Fruit fly (Drosophila melanogaster) whole organism, embryonic: ENCODE results near the gene tbc.

Experiments
- CG11085 ChIP-seq: fragments of 200-800 bp; sonication (Bioruptor generic); IDR thresholded peaks from 2 replicates; pipeline ENCODE4 v1.3.6; 2022; ENCODE audit warnings: missing biosample characterization, missing genetic modification characterization
- CG12071 ChIP-seq: fragments of 200-800 bp; sonication (Bioruptor generic); optimal IDR thresholded peaks from 3 replicates; lab custom pipeline; 2018; ENCODE audit warnings: missing biosample characterization, mild to moderate bottlenecking, missing genetic modification characterization
- CG12104 ChIP-seq: fragments of 200-800 bp; sonication (Bioruptor generic); optimal IDR thresholded peaks from 3 replicates; lab custom pipeline; 2016; ENCODE audit warnings: missing biosample characterization, missing genetic modification characterization
- CG13296 ChIP-seq: fragments of 200-800 bp; sonication (Bioruptor generic); optimal IDR thresholded peaks from 3 replicates; lab custom pipeline; 2018; ENCODE audit warnings: missing biosample characterization, mild to moderate bottlenecking, missing genetic modification characterization
- CG13775 ChIP-seq: fragments of 200-800 bp; sonication (Bioruptor generic); optimal IDR thresholded peaks from 3 replicates; lab custom pipeline; 2017; ENCODE audit warnings: missing biosample characterization, mild to moderate bottlenecking, missing genetic modification characterization
- CG16815 ChIP-seq: fragments of 200-800 bp; sonication (Bioruptor generic); optimal IDR thresholded peaks from 3 replicates; lab custom pipeline; 2017; ENCODE audit warnings: missing biosample characterization, mild to moderate bottlenecking, missing genetic modification characterization
- CG18764 ChIP-seq: fragments of 200-800 bp; sonication (Bioruptor generic); optimal IDR thresholded peaks from 3 replicates; lab custom pipeline; 2016; ENCODE audit warnings: missing biosample characterization, missing genetic modification characterization
- CG2889 ChIP-seq: fragments of 200-800 bp; sonication (Bioruptor generic); IDR thresholded peaks from 3 replicates; pipeline ENCODE4 v1.3.6; 2022; ENCODE audit warnings: missing biosample characterization, missing genetic modification characterization
- CG3847 ChIP-seq: fragments of 200-800 bp; sonication (Bioruptor generic); IDR thresholded peaks from 2 replicates; pipeline ENCODE4 v1.3.6; 2022; ENCODE audit warnings: missing biosample characterization, missing genetic modification characterization
- CG4360 ChIP-seq: fragments of 200-800 bp; sonication (Bioruptor generic); IDR thresholded peaks from 2 replicates; pipeline ENCODE4 v1.3.6; 2022; ENCODE audit warnings: missing biosample characterization, missing genetic modification characterization
- CG4730 ChIP-seq: fragments of 200-800 bp; sonication (Bioruptor generic); IDR thresholded peaks from 2 replicates; pipeline ENCODE4 v1.3.6; 2022; ENCODE audit warnings: missing biosample characterization, missing genetic modification characterization
- CG4854 ChIP-seq: fragments of 200-800 bp; sonication (Bioruptor generic); optimal IDR thresholded peaks from 2 replicates; lab custom pipeline; 2016; ENCODE audit warnings: missing biosample characterization, missing genetic modification characterization, inconsistent platforms
- CG6765 ChIP-seq: fragments of 200-800 bp; sonication (Bioruptor generic); optimal IDR thresholded peaks from 3 replicates; lab custom pipeline; 2017; ENCODE audit warnings: missing biosample characterization, mild to moderate bottlenecking, missing genetic modification characterization
- CG6813 ChIP-seq: fragments of 200-800 bp; sonication (Bioruptor generic); optimal IDR thresholded peaks from 2 replicates; lab custom pipeline; 2017; ENCODE audit warnings: missing biosample characterization, missing genetic modification characterization, mild to moderate bottlenecking, moderate library complexity, missing genetic modification reagents
- CG7745 ChIP-seq: fragments of 200-800 bp; sonication (Bioruptor generic); optimal IDR thresholded peaks from 2 replicates; lab custom pipeline; 2018; ENCODE audit warnings: missing biosample characterization, mild to moderate bottlenecking, missing genetic modification characterization, moderate library complexity
- CG8089 ChIP-seq: fragments of 200-800 bp; sonication (Bioruptor generic); optimal IDR thresholded peaks from 3 replicates; lab custom pipeline; 2016; ENCODE audit warnings: missing biosample characterization, missing genetic modification characterization
- D19A ChIP-seq: fragments of 200-800 bp; optimal IDR thresholded peaks from 3 replicates; lab custom pipeline; 2019; ENCODE audit warnings: missing biosample characterization, mild to moderate bottlenecking, missing genetic modification characterization, moderate library complexity
- Dad ChIP-seq: fragments of 200-800 bp; sonication (Bioruptor generic); optimal IDR thresholded peaks from 3 replicates; lab custom pipeline; 2016; ENCODE audit warnings: missing biosample characterization, missing genetic modification characterization
- Dbx ChIP-seq: fragments of 200-800 bp; sonication (Bioruptor generic); IDR thresholded peaks from 3 replicates; pipeline ENCODE4 v1.3.6; 2022; ENCODE audit warnings: missing biosample characterization, missing genetic modification characterization
- Dll ChIP-seq: fragments of 200-800 bp; sonication (Bioruptor generic); IDR thresholded peaks from 4 replicates; pipeline ENCODE4 v1.3.6; 2022; ENCODE audit warnings: missing biosample characterization, missing genetic modification characterization; ENCODE audit not compliant: partially characterized antibody
- Doc2 ChIP-seq: fragments of 200-800 bp; sonication (Bioruptor generic); IDR thresholded peaks from 2 replicates; pipeline ENCODE4 v1.3.6; 2022; ENCODE audit warnings: missing biosample characterization, missing genetic modification characterization
- Fer3 ChIP-seq: fragments of 200-800 bp; sonication (Bioruptor generic); optimal IDR thresholded peaks from 2 replicates; lab custom pipeline; 2018; ENCODE audit warnings: missing biosample characterization, mild to moderate bottlenecking, missing genetic modification characterization, moderate library complexity
- HLHmδ ChIP-seq: fragments of 200-800 bp; sonication (Bioruptor generic); optimal IDR thresholded peaks from 2 replicates; lab custom pipeline; 2018; ENCODE audit warnings: missing biosample characterization, mild to moderate bottlenecking, missing genetic modification characterization, moderate library complexity
- Hr78 ChIP-seq, 2 experiments: fragments of 200-800 bp in 1 of 2; fragments of >200 bp in 1 of 2; sonication (Bioruptor generic) in 1 of 2; optimal IDR thresholded peaks; 2 replicates each; lab custom pipeline; 2017 to 2019; ENCODE audit warnings: missing biosample characterization in 2 of 2, missing genetic modification characterization in 2 of 2, mild to moderate bottlenecking in 1 of 2, moderate library complexity in 1 of 2
- Lhr ChIP-seq: fragments of 200-800 bp; sonication (Bioruptor generic); optimal IDR thresholded peaks from 3 replicates; lab custom pipeline; 2017; ENCODE audit warnings: mild to moderate bottlenecking, missing biosample characterization, missing genetic modification reagents, missing genetic modification characterization
- Meics ChIP-seq: fragments of 200-800 bp; sonication (Bioruptor generic); optimal IDR thresholded peaks from 2 replicates; lab custom pipeline; 2017; ENCODE audit warnings: missing biosample characterization, mild to moderate bottlenecking, missing genetic modification characterization
- Scr ChIP-seq: fragments of 200-800 bp; sonication (Bioruptor generic); IDR thresholded peaks from 2 replicates; pipeline ENCODE4 v1.3.6; 2022; ENCODE audit warnings: missing biosample characterization, missing genetic modification characterization; ENCODE audit not compliant: partially characterized antibody
- Vsx1 ChIP-seq: fragments of 200-800 bp; sonication (Bioruptor generic); optimal IDR thresholded peaks from 2 replicates; lab custom pipeline; 2017; ENCODE audit warnings: missing biosample characterization, mild to moderate bottlenecking, missing genetic modification characterization, missing genetic modification reagents
- ato ChIP-seq: fragments of 200-800 bp; sonication (Bioruptor generic); IDR thresholded peaks from 2 replicates; pipeline ENCODE4 v1.3.6; 2022; ENCODE audit warnings: missing biosample characterization, missing genetic modification characterization; ENCODE audit not compliant: partially characterized antibody
- cad ChIP-seq: fragments of >200 bp; optimal IDR thresholded peaks from 2 replicates; lab custom pipeline; 2017; ENCODE audit warnings: missing biosample characterization, missing genetic modification characterization
- caup ChIP-seq: fragments of 200-800 bp; sonication (Bioruptor generic); optimal IDR thresholded peaks from 3 replicates; lab custom pipeline; 2017; ENCODE audit warnings: missing biosample characterization, mild to moderate bottlenecking, missing genetic modification characterization, moderate library complexity; ENCODE audit not compliant: severe bottlenecking
- chinmo ChIP-seq: fragments of 200-800 bp; sonication (Bioruptor generic); IDR thresholded peaks from 4 replicates; pipeline ENCODE4 v1.3.6; 2022; ENCODE audit warnings: missing biosample characterization, missing genetic modification characterization; ENCODE audit not compliant: partially characterized antibody
- croc ChIP-seq: fragments of 200-800 bp; sonication (Bioruptor generic); conservative IDR thresholded peaks from 3 replicates; pipeline ENCODE4 v1.3.6; 2022; ENCODE audit warnings: missing biosample characterization, missing genetic modification characterization
- crol ChIP-seq: fragments of 200-800 bp; sonication (Bioruptor generic); IDR thresholded peaks from 2 replicates; pipeline ENCODE4 v1.3.6; 2022; ENCODE audit warnings: missing biosample characterization, missing genetic modification characterization
- dimm ChIP-seq: fragments of 200-800 bp; sonication (Bioruptor generic); IDR thresholded peaks from 2 replicates; pipeline ENCODE4 v1.3.6; 2022; ENCODE audit warnings: missing biosample characterization, missing genetic modification characterization
- eve ChIP-seq, 2 experiments: fragments of >200 bp; optimal IDR thresholded peaks; 2 replicates each; lab custom pipeline; 2017; ENCODE audit warnings: missing biosample characterization in 2 of 2, missing genetic modification characterization in 2 of 2
- grau ChIP-seq: fragments of 200-800 bp; optimal IDR thresholded peaks from 3 replicates; lab custom pipeline; 2019; ENCODE audit warnings: missing biosample characterization, mild to moderate bottlenecking, missing genetic modification characterization, moderate library complexity
- gro ChIP-seq: fragments of 200-800 bp; sonication (Bioruptor generic); optimal IDR thresholded peaks from 2 replicates; lab custom pipeline; 2016; ENCODE audit warnings: missing biosample characterization, missing genetic modification characterization
- mld ChIP-seq: fragments of 200-800 bp; sonication (Bioruptor generic); IDR thresholded peaks from 3 replicates; pipeline ENCODE4 v1.3.6; 2022; ENCODE audit warnings: missing biosample characterization, missing genetic modification characterization; ENCODE audit not compliant: partially characterized antibody
- oc ChIP-seq: fragments of 200-800 bp; sonication (Bioruptor generic); optimal IDR thresholded peaks from 2 replicates; lab custom pipeline; 2018; ENCODE audit warnings: missing biosample characterization, mild to moderate bottlenecking, missing genetic modification characterization, moderate library complexity
- p53 ChIP-seq: fragments of 200-800 bp; sonication (Bioruptor generic); optimal IDR thresholded peaks from 2 replicates; lab custom pipeline; 2016; ENCODE audit warnings: missing biosample characterization, missing genetic modification characterization
- run ChIP-seq: fragments of 200-800 bp; sonication (Bioruptor generic); optimal IDR thresholded peaks from 3 replicates; lab custom pipeline; 2018; ENCODE audit warnings: missing biosample characterization, mild to moderate bottlenecking, missing genetic modification characterization
- sim ChIP-seq: fragments of 200-800 bp; sonication (Bioruptor generic); IDR thresholded peaks from 2 replicates; pipeline ENCODE4 v1.3.6; 2022; ENCODE audit warnings: missing biosample characterization, missing genetic modification characterization
- sna ChIP-seq: fragments of 200-800 bp; sonication (Bioruptor generic); IDR thresholded peaks from 2 replicates; pipeline ENCODE4 v1.3.6; 2022; ENCODE audit warnings: missing biosample characterization, missing genetic modification characterization; ENCODE audit not compliant: partially characterized antibody
- sqz ChIP-seq: fragments of 200-800 bp; sonication (Bioruptor generic); optimal IDR thresholded peaks from 3 replicates; lab custom pipeline; 2018; ENCODE audit warnings: missing biosample characterization, mild to moderate bottlenecking, missing genetic modification characterization
- ssp ChIP-seq: fragments of 200-800 bp; sonication (Bioruptor generic); IDR thresholded peaks from 2 replicates; pipeline ENCODE4 v1.3.6; 2022; ENCODE audit warnings: missing biosample characterization, missing genetic modification characterization
- usp ChIP-seq: fragments of >200 bp; optimal IDR thresholded peaks from 2 replicates; lab custom pipeline; 2017; ENCODE audit warnings: missing biosample characterization, missing genetic modification characterization
- zfh1 ChIP-seq: fragments of 200-800 bp; sonication (Bioruptor generic); IDR thresholded peaks from 3 replicates; pipeline ENCODE4 v1.3.6; 2022; ENCODE audit warnings: missing biosample characterization, missing genetic modification characterization

Gene tbc

DNA sequence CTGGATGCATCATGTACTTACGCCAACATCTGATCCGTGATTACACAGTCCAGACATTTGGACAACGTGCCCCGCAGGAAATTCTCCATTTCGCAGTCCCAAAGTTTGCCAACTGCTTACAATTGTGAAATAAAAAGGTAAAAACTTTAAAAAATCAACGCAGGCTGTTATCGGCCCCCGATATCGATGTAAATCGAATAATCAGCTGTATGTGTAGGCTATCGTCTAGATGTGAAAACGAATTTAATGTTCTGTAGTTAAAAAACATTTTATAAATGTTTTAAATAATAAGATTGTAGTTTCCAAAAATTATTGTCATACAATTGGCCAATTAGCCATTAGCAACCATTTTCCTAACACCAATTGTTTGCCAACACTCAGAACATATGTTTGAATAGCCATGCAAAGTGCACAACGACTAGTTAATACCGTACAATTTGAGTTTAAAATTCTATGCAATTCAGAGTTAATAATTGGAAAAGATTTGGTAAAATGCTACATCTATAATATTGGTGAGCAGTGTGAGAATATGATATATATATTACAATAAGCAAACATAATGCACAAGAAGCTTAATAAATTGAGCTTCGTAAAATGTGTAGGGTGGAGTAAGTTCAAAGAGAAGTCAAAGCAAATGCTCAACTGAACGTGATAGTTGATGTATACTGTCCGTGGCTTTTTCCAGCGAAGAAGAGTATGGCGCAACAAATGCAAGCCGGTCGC lies 19.5 kb upstream of the tbc start, which contains the start of the genes CG11710 and mal (continued):
- TF ChIP-seq croc (GFP tag; lab: Robert Waterston, UW) (peak; percentile 77), CG16815 (GFP tag; lab: Kevin White, UChicago) (no peak), cad (GFP tag; lab: Kevin White, UChicago) (no peak), CG13296 (GFP tag; lab: Kevin White, UChicago) (peak; percentile 86), CG7745 (tag; lab: Kevin White, UChicago) (no peak), D19A (tag; lab: Kevin White, UChicago) (peak; percentile 99), CG2889 (peak; percentile 51; the same call in 1 of the 3 replicates), oc (tag; lab: Kevin White, UChicago) (no peak), Dad (peak; percentile 58), Scr (peak; percentile 53), Vsx1 (GFP tag; lab: Kevin White, UChicago) (no peak), HLHmδ (GFP tag; lab: Kevin White, UChicago) (no peak), CG4854 (GFP tag; lab: Kevin White, UChicago) (peak; percentile 75), CG12104 (GFP tag; lab: Kevin White, UChicago) (peak; percentile 77), CG8089 (GFP tag; lab: Kevin White, UChicago) (peak; percentile 55), grau (peak; percentile 81), CG4360 (GFP tag; lab: Robert Waterston, UW) (no peak), dimm (GFP tag; lab: Robert Waterston, UW) (0 out of 2 replicates have a peak, but pooled peaks have one; percentile 33), CG12071 (GFP tag; lab: Kevin White, UChicago) (no peak), ato (GFP tag; lab: Robert Waterston, UW) (no peak), Fer3 (tag; lab: Kevin White, UChicago) (peak; percentile 84), mld (GFP tag; lab: Robert Waterston, UW) (no peak), sqz (GFP tag; lab: Kevin White, UChicago) (no peak), chinmo (GFP tag; lab: Robert Waterston, UW) (no peak), crol (no peak), Dll (GFP tag; lab: Robert Waterston, UW) (peak; percentile 62; the same call in 3 of the 4 replicates), ssp (GFP tag; lab: Robert Waterston, UW) (peak; percentile 69), Doc2 (no peak), p53 (no peak), CG18764 (GFP tag; lab: Kevin White, UChicago) (peak; percentile 69), CG6813 (peak; percentile 51), CG3847 (GFP tag; lab: Robert Waterston, UW) (peak; percentile 68), sim (no peak), Meics (GFP tag; lab: Kevin White, UChicago) (peak; percentile 85), Lhr (no peak), CG13775 (GFP tag; lab: Kevin White, UChicago) (peak; percentile 69), CG11085 (GFP tag; lab: Robert Waterston, UW) (peak; percentile 57; the same call in 1 of the 2 replicates), zfh1 (GFP tag; lab: Robert Waterston, UW) (peak; percentile 50; the same call in 2 of the 3 replicates), gro (GFP tag; lab: Kevin White, UChicago) (peak; percentile 84), eve (GFP tag; optimal IDR thresholded peaks at IDR 0.05; lab: Kevin White, UChicago) (no peak), Hr78 (GFP tag; optimal IDR thresholded peaks at IDR 0.05; lab: Kevin White, UChicago) (no peak), run (tag; lab: Kevin White, UChicago) (no peak), Dbx (peak; percentile 82), CG4730 (GFP tag; lab: Robert Waterston, UW) (peak; percentile 60; the same call in 1 of the 2 replicates), usp (GFP tag; lab: Kevin White, UChicago) (no peak), CG6765 (GFP tag; lab: Kevin White, UChicago) (peak; percentile 72), caup (GFP tag; lab: Kevin White, UChicago) (no peak), sna (GFP tag; lab: Robert Waterston, UW) (peak; percentile 46; the same call in 1 of the 2 replicates)
